Worm (Caenorhabditis elegans) whole organism, L2 larva: ENCODE data around the gene lips-17.

Experiments
- aly-2 ChIP-seq: fragments of 150-350 bp; optimal IDR thresholded peaks from 2 replicates; lab custom pipeline; 2014; ENCODE audit warnings: missing biosample characterization, missing genetic modification characterization
- ama-1 ChIP-seq: fragments of 150-350 bp; optimal IDR thresholded peaks from 2 replicates; lab custom pipeline; 2018; ENCODE audit warnings: inconsistent platforms
- mdl-1 ChIP-seq, 2 experiments: fragments of 150-350 bp in 1 of 2; sonication (generic microtip) in 1 of 2; optimal IDR thresholded peaks; 2 replicates each; lab custom pipeline; 2017; ENCODE audit warnings: missing biosample characterization in 2 of 2, missing genetic modification characterization in 2 of 2
- nhr-11 ChIP-seq: fragments of 150-350 bp; optimal IDR thresholded peaks from 2 replicates; lab custom pipeline; 2014; ENCODE audit warnings: missing biosample characterization, missing genetic modification characterization
- nhr-129 ChIP-seq: fragments of 150-350 bp; optimal IDR thresholded peaks from 2 replicates; lab custom pipeline; 2014; ENCODE audit warnings: missing biosample characterization, missing genetic modification characterization
- snpc-4 ChIP-seq: fragments of 150-350 bp; optimal IDR thresholded peaks from 2 replicates; lab custom pipeline; 2014; ENCODE audit warnings: missing biosample characterization, missing genetic modification characterization
- ztf-11 ChIP-seq: sonication (generic microtip); optimal IDR thresholded peaks from 2 replicates; lab custom pipeline; 2017; ENCODE audit warnings: missing biosample characterization, missing genetic modification characterization
- ztf-4 ChIP-seq: fragments of 150-350 bp; optimal IDR thresholded peaks from 2 replicates; lab custom pipeline; 2014; ENCODE audit warnings: missing biosample characterization, missing genetic modification characterization

- no peak for TF ChIP-seq ztf-4 (tag; lab: Kevin White, UChicago)
- no peak for TF ChIP-seq aly-2 (tag; lab: Kevin White, UChicago)
- TF ChIP-seq mdl-1 (tag; optimal IDR thresholded peaks at IDR 0.05; lab: Kevin White, UChicago): no peak
- TF ChIP-seq ama-1: no peak
- no peak for TF ChIP-seq snpc-4
- no peak for TF ChIP-seq nhr-129
- no peak for TF ChIP-seq nhr-11
- TF ChIP-seq ztf-11 (tag; lab: Kevin White, UChicago): no peak
These were observed 28.9 kb downstream of the lips-17 start for ce11 chrII:7636941-7637340.
